Worm (Caenorhabditis elegans): ENCODE measurements around the gene pqn-84.

pqn-84 gene

ce11 chrIII:11657185-11657817, 42.8 kb upstream of the pqn-84 start, which contains the start of gene crh-1 (continued):
- TF ChIP-seq ceh-27 (GFP tag; optimal IDR thresholded peaks at IDR 0.05) (no peak), ztf-25 (GFP tag; IDR thresholded peaks at IDR 0.05) (no peak), tbx-9 (tag; optimal IDR thresholded peaks at IDR 0.05; ENCODE audit: borderline replicate concordance) (no peak), somi-1 (GFP tag; optimal IDR thresholded peaks at IDR 0.05) (no peak), lin-26 (GFP tag; IDR thresholded peaks at IDR 0.05) (no peak), ets-4 (GFP tag; optimal IDR thresholded peaks at IDR 0.05) (no peak), ama-1 (optimal IDR thresholded peaks at IDR 0.05) (no peak), ama-1 (GFP tag; optimal IDR thresholded peaks at IDR 0.05) (no peak), T07F8.4 (tag; optimal IDR thresholded peaks at IDR 0.05) (no peak), nfyb-1 (GFP tag; IDR thresholded peaks at IDR 0.05) (peak; percentile 78), bed-2 (GFP tag; IDR thresholded peaks at IDR 0.05) (no peak), rcor-1 (GFP tag; IDR thresholded peaks at IDR 0.05) (peak; percentile 46; the same call in 1 of the 2 replicates), aptf-3 (GFP tag; IDR thresholded peaks at IDR 0.05) (no peak), die-1 (tag; optimal IDR thresholded peaks at IDR 0.05) (no peak), madf-8 (GFP tag; conservative IDR thresholded peaks at IDR 0.05) (0 out of 2 replicates have a peak, but pooled peaks have one; percentile 29), tbp1 (GFP tag; optimal IDR thresholded peaks at IDR 0.05) (peak; percentile 57), ztf-18 (tag; optimal IDR thresholded peaks at IDR 0.05) (no peak), ztf-6 (GFP tag; IDR thresholded peaks at IDR 0.05) (no peak), F37B4.10 (GFP tag; IDR thresholded peaks at IDR 0.05) (no peak), C06A6.2 (GFP tag; conservative IDR thresholded peaks at IDR 0.05) (no peak), F57C9.4 (tag; optimal IDR thresholded peaks at IDR 0.05) (no peak), lir-1 (GFP tag; conservative IDR thresholded peaks at IDR 0.05) (no peak), ceh-40 (GFP tag; IDR thresholded peaks at IDR 0.05) (no peak), ceh-100 (GFP tag; IDR thresholded peaks at IDR 0.05) (no peak), cebp-2 (GFP tag; IDR thresholded peaks at IDR 0.05) (no peak), F49E8.2 (tag; optimal IDR thresholded peaks at IDR 0.05; ENCODE audit: insufficient read depth) (no peak), Y53G8AR.9 (GFP tag; conservative IDR thresholded peaks at IDR 0.05) (no peak; the same call in 1 of the 2 replicates), madf-6 (GFP tag; IDR thresholded peaks at IDR 0.05) (peak; percentile 74), F22D6.2 (tag; optimal IDR thresholded peaks at IDR 0.05) (no peak), F33H1.4 (GFP tag; IDR thresholded peaks at IDR 0.05) (peak; percentile 50), K11D2.4 (GFP tag; IDR thresholded peaks at IDR 0.05) (no peak), lsl-1 (GFP tag; optimal IDR thresholded peaks at IDR 0.05) (peak; percentile 53), snpc-3.4 (tag; optimal IDR thresholded peaks at IDR 0.05) (peak; percentile 3), egrh-3 (GFP tag; IDR thresholded peaks at IDR 0.05) (no peak), tlf-1 (GFP tag; optimal IDR thresholded peaks at IDR 0.05) (peak; percentile 30), hrde-1 (tag; optimal IDR thresholded peaks at IDR 0.05; ENCODE audit: borderline replicate concordance) (no peak), bed-1 (GFP tag; IDR thresholded peaks at IDR 0.05) (no peak), efl-1 (GFP tag; optimal IDR thresholded peaks at IDR 0.05) (peak; percentile 41), nhr-90 (tag; optimal IDR thresholded peaks at IDR 0.05) (no peak), xnd-1 (tag; optimal IDR thresholded peaks at IDR 0.05) (peak; percentile 42), Y95B8A.8 (GFP tag; IDR thresholded peaks at IDR 0.05) (no peak), mes-4 (tag; optimal IDR thresholded peaks at IDR 0.05) (no peak), snpc-1.3 (tag; optimal IDR thresholded peaks at IDR 0.05; ENCODE audit: insufficient read depth) (peak; percentile 56), chd-7 (tag; optimal IDR thresholded peaks at IDR 0.05) (no peak), ztf-26 (tag; optimal IDR thresholded peaks at IDR 0.05) (peak; percentile 52), nfya-1 (tag; optimal IDR thresholded peaks at IDR 0.05; ENCODE audit: borderline replicate concordance, insufficient read depth) (no peak), F10E7.11 (tag; optimal IDR thresholded peaks at IDR 0.05) (no peak), ceh-58 (GFP tag; IDR thresholded peaks at IDR 0.05) (no peak)

Measured in whole organism, young adult.